Worm (Caenorhabditis elegans) whole organism, L1 larva: ENCODE results near the gene madf-5.

Experiments used
- C16A3.4 ChIP-seq: fragments of 150-350 bp; optimal IDR thresholded peaks from 2 replicates; lab custom pipeline; 2014; ENCODE audit warnings: missing biosample characterization, missing genetic modification characterization
- F16B12.6 ChIP-seq: fragments of 150-350 bp; optimal IDR thresholded peaks from 2 replicates; lab custom pipeline; 2014; ENCODE audit warnings: missing biosample characterization, missing genetic modification characterization
- alr-1 ChIP-seq: fragments of 200-800 bp; sonication (Bioruptor generic); optimal IDR thresholded peaks from 2 replicates; lab custom pipeline; 2018; ENCODE audit warnings: borderline replicate concordance, mild to moderate bottlenecking, missing genetic modification characterization, missing compliant biosample characterization
- blmp-1 ChIP-seq: fragments of 150-350 bp; optimal IDR thresholded peaks from 2 replicates; lab custom pipeline; 2014; ENCODE audit warnings: missing biosample characterization, missing genetic modification characterization
- dpl-1 ChIP-seq, 3 experiments: fragments of 150-350 bp in 2 of 3; sonication (generic microtip) in 1 of 3; optimal IDR thresholded peaks; 2 replicates each; lab custom pipeline; 2014 to 2017; ENCODE audit warnings: missing biosample characterization in 3 of 3, missing genetic modification characterization in 3 of 3, missing genetic modification reagents in 3 of 3
- efl-1 ChIP-seq, 4 experiments: fragments of 150-350 bp; optimal IDR thresholded peaks in 3 of 4; peaks in 1 of 4; 1 replicate in 1 of 4; 2 replicates in 3 of 4; lab custom pipeline; 2014; ENCODE audit warnings: missing biosample characterization in 2 of 4, missing genetic modification characterization in 2 of 4, missing genetic modification reagents in 2 of 4
- egl-13 ChIP-seq: sonication (generic microtip); optimal IDR thresholded peaks from 2 replicates; lab custom pipeline; 2016; ENCODE audit warnings: missing genotype, missing genetic modification reagents, missing genetic modification characterization, missing compliant biosample characterization
- ets-5 ChIP-seq: fragments of 200-800 bp; sonication (Bioruptor generic); IDR thresholded peaks from 2 replicates; pipeline ENCODE4 v1.3.6; 2022; ENCODE audit warnings: missing genetic modification characterization, missing compliant biosample characterization
- fkh-10 ChIP-seq: sonication (generic microtip); optimal IDR thresholded peaks from 2 replicates; lab custom pipeline; 2017; ENCODE audit warnings: missing biosample characterization, missing genetic modification reagents, missing genetic modification characterization
- fos-1 ChIP-seq: fragments of 150-350 bp; optimal IDR thresholded peaks from 2 replicates; lab custom pipeline; 2014; ENCODE audit warnings: missing biosample characterization, missing genetic modification characterization
- grh-1 ChIP-seq: fragments of 200-800 bp; sonication (Bioruptor generic); IDR thresholded peaks from 2 replicates; pipeline ENCODE4 v1.3.6; 2022; ENCODE audit warnings: missing genetic modification reagents, missing genetic modification characterization, missing compliant biosample characterization
- hpl-2 ChIP-seq: fragments of 150-350 bp; optimal IDR thresholded peaks from 2 replicates; lab custom pipeline; 2014; ENCODE audit warnings: missing biosample characterization, missing genetic modification reagents, missing genetic modification characterization
- irx-1 ChIP-seq: sonication (generic microtip); optimal IDR thresholded peaks from 2 replicates; lab custom pipeline; 2016; ENCODE audit warnings: missing genetic modification characterization, missing compliant biosample characterization
- isw-1 ChIP-seq: fragments of 200-800 bp; sonication (Bioruptor generic); IDR thresholded peaks from 2 replicates; pipeline ENCODE4 v1.3.6; 2022; ENCODE audit warnings: missing genetic modification characterization, missing compliant biosample characterization
- lin-14 ChIP-seq: fragments of 200-800 bp; sonication (Bioruptor generic); optimal IDR thresholded peaks from 2 replicates; lab custom pipeline; 2018; ENCODE audit warnings: mild to moderate bottlenecking, missing genetic modification characterization, moderate library complexity, missing compliant biosample characterization
- lin-35 ChIP-seq, 2 experiments: fragments of 150-350 bp; optimal IDR thresholded peaks; 2 replicates each; lab custom pipeline; 2014; ENCODE audit warnings: missing biosample characterization in 2 of 2, missing genetic modification characterization in 2 of 2, missing genetic modification reagents in 2 of 2
- lin-39 ChIP-seq: fragments of 150-350 bp; optimal IDR thresholded peaks from 2 replicates; lab custom pipeline; 2014; ENCODE audit warnings: missing biosample characterization, missing genetic modification reagents, missing genetic modification characterization
- lir-3 ChIP-seq: sonication (generic microtip); optimal IDR thresholded peaks from 2 replicates; lab custom pipeline; 2016; ENCODE audit warnings: mild to moderate bottlenecking, missing genetic modification characterization, moderate library complexity, missing compliant biosample characterization; ENCODE audit not compliant: poor library complexity
- lsy-2 ChIP-seq, 2 experiments: fragments of 150-350 bp; optimal IDR thresholded peaks; 2 replicates each; lab custom pipeline; 2014; ENCODE audit warnings: missing biosample characterization in 2 of 2, missing genetic modification characterization in 2 of 2
- mef-2 ChIP-seq: fragments of 150-350 bp; optimal IDR thresholded peaks from 2 replicates; lab custom pipeline; 2014; ENCODE audit warnings: missing biosample characterization, missing genetic modification characterization
- nhr-11 ChIP-seq: fragments of 150-350 bp; optimal IDR thresholded peaks from 2 replicates; lab custom pipeline; 2014; ENCODE audit warnings: missing biosample characterization, missing genetic modification characterization
- nhr-47 ChIP-seq: sonication (generic microtip); optimal IDR thresholded peaks from 2 replicates; lab custom pipeline; 2016; ENCODE audit warnings: mild to moderate bottlenecking, missing genetic modification characterization, moderate library complexity, missing compliant biosample characterization
- nhr-71 ChIP-seq: sonication (generic microtip); optimal IDR thresholded peaks from 2 replicates; lab custom pipeline; 2016; ENCODE audit warnings: mild to moderate bottlenecking, missing genetic modification characterization, moderate library complexity, missing compliant biosample characterization
- nhr-85 ChIP-seq: sonication (generic microtip); peaks from one replicate; lab custom pipeline; 2016; ENCODE audit warnings: missing genetic modification characterization, inconsistent platforms, missing compliant biosample characterization
- nhr-90 ChIP-seq: sonication (generic microtip); optimal IDR thresholded peaks from 2 replicates; lab custom pipeline; 2016; ENCODE audit warnings: mild to moderate bottlenecking, missing genetic modification characterization, missing compliant biosample characterization; ENCODE audit not compliant: poor library complexity
- rnt-1 ChIP-seq: sonication (generic microtip); optimal IDR thresholded peaks from 2 replicates; lab custom pipeline; 2016; ENCODE audit warnings: mild to moderate bottlenecking, missing genetic modification characterization, moderate library complexity, missing compliant biosample characterization
- skn-1 ChIP-seq: fragments of 150-350 bp; optimal IDR thresholded peaks from 2 replicates; lab custom pipeline; 2014; ENCODE audit warnings: missing biosample characterization, missing genetic modification characterization
- snu-23 ChIP-seq: sonication (generic microtip); optimal IDR thresholded peaks from 2 replicates; lab custom pipeline; 2016; ENCODE audit warnings: missing genetic modification characterization, missing compliant biosample characterization
- swsn-7 ChIP-seq: sonication (generic microtip); optimal IDR thresholded peaks from 2 replicates; lab custom pipeline; 2016; ENCODE audit warnings: missing genetic modification characterization, missing compliant biosample characterization
- tbx-2 ChIP-seq: sonication (generic microtip); optimal IDR thresholded peaks from 2 replicates; lab custom pipeline; 2016; ENCODE audit warnings: missing genetic modification characterization, missing compliant biosample characterization
- unc-86 ChIP-seq: sonication (generic microtip); optimal IDR thresholded peaks from 2 replicates; lab custom pipeline; 2016; ENCODE audit warnings: missing genetic modification characterization, missing compliant biosample characterization
- ztf-11 ChIP-seq, 2 experiments: sonication (generic microtip); optimal IDR thresholded peaks; 2 replicates each; lab custom pipeline; 2016 to 2017; ENCODE audit warnings: missing genetic modification characterization in 2 of 2, missing biosample characterization in 1 of 2, missing compliant biosample characterization in 1 of 2

The madf-5 gene

ce11 chrII:14563766-14564370, 9.5 kb upstream of the madf-5 start:
- TF ChIP-seq nhr-47 (tag; lab: Kevin White, UChicago) = peak; percentile 34
- TF ChIP-seq dpl-1 (GFP tag; optimal IDR thresholded peaks at IDR 0.05; lab: Kevin White, UChicago) = peak in 1 of 3 experiments; percentile 38
- peak in 1 of 2 experiments; percentile 14 for TF ChIP-seq ztf-11 (tag; optimal IDR thresholded peaks at IDR 0.05; lab: Kevin White, UChicago)
- peak; percentile 8 for TF ChIP-seq snu-23 (GFP tag; lab: Kevin White, UChicago)
- TF ChIP-seq F16B12.6 (tag; lab: Kevin White, UChicago) = peak; percentile 57
- peak; percentile 78 to 95 for TF ChIP-seq lsy-2 (tag; optimal IDR thresholded peaks at IDR 0.05; lab: Kevin White, UChicago)
- peak; percentile 6 for TF ChIP-seq nhr-90 (tag; lab: Kevin White, UChicago)
- peak; percentile 26 for TF ChIP-seq rnt-1 (tag; lab: Kevin White, UChicago)
- TF ChIP-seq nhr-85 = peak; percentile 44
- peak; percentile 31 to 45 for TF ChIP-seq efl-1 (optimal IDR thresholded peaks at IDR 0.05; lab: Kevin White, UChicago)
- TF ChIP-seq efl-1 (GFP tag; optimal IDR thresholded peaks at IDR 0.05 in 1 of 2; lab: Kevin White, UChicago) = peak in 1 of 2 experiments; percentile 91
- TF ChIP-seq lin-35 (GFP tag; optimal IDR thresholded peaks at IDR 0.05; lab: Kevin White, UChicago) = peak in 1 of 2 experiments; percentile 31
- peak; percentile 47 for TF ChIP-seq lir-3 (tag; lab: Kevin White, UChicago)
- peak; percentile 21 for TF ChIP-seq lin-14 (GFP tag; lab: Kevin White, UChicago)
- peak; percentile 43 for TF ChIP-seq nhr-71
- TF ChIP-seq C16A3.4 (tag; lab: Kevin White, UChicago) = peak; percentile 6
- TF ChIP-seq isw-1 (GFP tag; lab: Robert Waterston, UW) = peak; percentile 21; the same call in 1 of the 2 replicates

ce11 chrII:14567811-14568210, 5.6 kb upstream of the madf-5 start:
- TF ChIP-seq C16A3.4 (tag; lab: Kevin White, UChicago) (no peak), blmp-1 (tag; lab: Kevin White, UChicago) (peak; percentile 66), ztf-11 (tag; optimal IDR thresholded peaks at IDR 0.05; lab: Kevin White, UChicago) (no peak), lin-39 (tag; lab: Kevin White, UChicago) (no peak), mef-2 (tag; lab: Kevin White, UChicago) (no peak), alr-1 (tag; lab: Kevin White, UChicago) (no peak)
- TF ChIP-seq, all 84 proteins: peak for 1

- TF ChIP-seq egl-13 (peak; percentile 41), ets-5 (GFP tag; lab: Robert Waterston, UW) (no peak), isw-1 (GFP tag; lab: Robert Waterston, UW) (peak; percentile 20), fos-1 (tag; lab: Kevin White, UChicago) (no peak), efl-1 (optimal IDR thresholded peaks at IDR 0.05; lab: Kevin White, UChicago) (peak; percentile 32 to 70), efl-1 (GFP tag; optimal IDR thresholded peaks at IDR 0.05 in 1 of 2; lab: Kevin White, UChicago) (peak; percentile 9 to 66), blmp-1 (tag; lab: Kevin White, UChicago) (peak; percentile 40), tbx-2 (tag; lab: Kevin White, UChicago) (peak; percentile 50), lir-3 (tag; lab: Kevin White, UChicago) (no peak), lsy-2 (tag; optimal IDR thresholded peaks at IDR 0.05; lab: Kevin White, UChicago) (peak; percentile 11 to 33), nhr-11 (no peak), hpl-2 (GFP tag; lab: Kevin White, UChicago) (no peak), nhr-71 (peak; percentile 48), irx-1 (tag; lab: Kevin White, UChicago) (peak; percentile 53), fkh-10 (peak; percentile 68), nhr-47 (tag; lab: Kevin White, UChicago) (peak; percentile 36), unc-86 (tag; lab: Kevin White, UChicago) (peak; percentile 11), grh-1 (GFP tag; lab: Robert Waterston, UW) (no peak), lin-14 (GFP tag; lab: Kevin White, UChicago) (peak; percentile 83), swsn-7 (tag; lab: Kevin White, UChicago) (peak; percentile 22), skn-1 (tag; lab: Kevin White, UChicago) (peak; percentile 3), nhr-85 (peak; percentile 48)
Observed at ce11 chrII:14569322-14569721, 4.1 kb upstream of the madf-5 start.
